Worm (Caenorhabditis elegans): ENCODE measurements around the gene srbc-20.

ce11 chrV:2146795-2147194, at the start of gene srbc-20:
- TF ChIP-seq med-1 (GFP tag; optimal IDR thresholded peaks at IDR 0.05; ENCODE audit: insufficient read depth) (no peak), flt-1 (GFP tag; IDR thresholded peaks at IDR 0.05) (no peak), T22C8.4 (GFP tag; IDR thresholded peaks at IDR 0.05) (no peak)

Data from whole organism, midembryonic.